Fruit fly (Drosophila melanogaster): ENCODE results near the gene CG31055.

CG31055 gene

dm6 chr3R:27688034-27688433 is at the start of gene CG31055:
Gene CG31055 (minus strand): TSS chr3R:27688134.
- no peak for TF ChIP-seq Rel (GFP tag; optimal IDR thresholded peaks at IDR 0.05)
- no peak for TF ChIP-seq Rel (tag; optimal IDR thresholded peaks at IDR 0.05)
- no peak for TF ChIP-seq Abd-B (GFP tag; optimal IDR thresholded peaks at IDR 0.05)
- TF ChIP-seq CG9705 (GFP tag; optimal IDR thresholded peaks at IDR 0.05) = no peak
- TF ChIP-seq HLH106 (tag; optimal IDR thresholded peaks at IDR 0.05) = no peak
- no peak for TF ChIP-seq OdsH (GFP tag; optimal IDR thresholded peaks at IDR 0.05)
- TF ChIP-seq usp (GFP tag; optimal IDR thresholded peaks at IDR 0.05) = no peak
- no peak for TF ChIP-seq Mio (GFP tag; optimal IDR thresholded peaks at IDR 0.05)
- no peak for TF ChIP-seq GATAd (GFP tag; optimal IDR thresholded peaks at IDR 0.05)
- TF ChIP-seq Dif (GFP tag; optimal IDR thresholded peaks at IDR 0.05; ENCODE audit: partially characterized antibody) = no peak
- TF ChIP-seq CG32264 (GFP tag; optimal IDR thresholded peaks at IDR 0.05) = no peak
- no peak for TF ChIP-seq tai (GFP tag; optimal IDR thresholded peaks at IDR 0.05)
- no peak for TF ChIP-seq sv (GFP tag; optimal IDR thresholded peaks at IDR 0.05)
- TF ChIP-seq fru (GFP tag; optimal IDR thresholded peaks at IDR 0.05) = no peak

- TF ChIP-seq usp (GFP tag; optimal IDR thresholded peaks at IDR 0.05) (no peak), sv (GFP tag; optimal IDR thresholded peaks at IDR 0.05) (no peak), CG9705 (GFP tag; optimal IDR thresholded peaks at IDR 0.05) (no peak), Mio (GFP tag; optimal IDR thresholded peaks at IDR 0.05) (no peak), h (GFP tag; optimal IDR thresholded peaks at IDR 0.05) (no peak), sage (GFP tag; optimal IDR thresholded peaks at IDR 0.05) (no peak), dmrt93B (GFP tag; optimal IDR thresholded peaks at IDR 0.05) (no peak), pan (optimal IDR thresholded peaks at IDR 0.05) (no peak), Abd-B (GFP tag; optimal IDR thresholded peaks at IDR 0.05) (no peak), N (GFP tag; optimal IDR thresholded peaks at IDR 0.05) (no peak), tai (GFP tag; optimal IDR thresholded peaks at IDR 0.05) (no peak), Myc (optimal IDR thresholded peaks at IDR 0.05) (no peak), woc (GFP tag; optimal IDR thresholded peaks at IDR 0.05) (no peak), lola (GFP tag; optimal IDR thresholded peaks at IDR 0.05) (no peak), GATAd (GFP tag; optimal IDR thresholded peaks at IDR 0.05) (no peak), Dif (GFP tag; optimal IDR thresholded peaks at IDR 0.05; ENCODE audit: partially characterized antibody) (no peak), psq (GFP tag; optimal IDR thresholded peaks at IDR 0.05) (no peak), jim (GFP tag; optimal IDR thresholded peaks at IDR 0.05) (no peak)
Observed at dm6 chr3R:27737038-27737437, 49.1 kb upstream of the CG31055 start.

- TF ChIP-seq Hr78 (GFP tag; optimal IDR thresholded peaks at IDR 0.05) (no peak), psq (GFP tag; optimal IDR thresholded peaks at IDR 0.05) (peak; percentile 23), Jra (GFP tag; optimal IDR thresholded peaks at IDR 0.05) (no peak), foxo (GFP tag; optimal IDR thresholded peaks at IDR 0.05) (peak in 1 of 2 experiments; percentile 5), rgr (GFP tag; optimal IDR thresholded peaks at IDR 0.05) (no peak), HLH106 (tag; optimal IDR thresholded peaks at IDR 0.05) (no peak), lola (GFP tag; optimal IDR thresholded peaks at IDR 0.05) (no peak), Dif (GFP tag; optimal IDR thresholded peaks at IDR 0.05; ENCODE audit: partially characterized antibody) (peak; percentile 69), OdsH (GFP tag; optimal IDR thresholded peaks at IDR 0.05) (no peak), h (GFP tag; optimal IDR thresholded peaks at IDR 0.05) (peak; percentile 14), Vsx2 (GFP tag; optimal IDR thresholded peaks at IDR 0.05; ENCODE audit: partially characterized antibody) (peak; percentile 56), fru (GFP tag; optimal IDR thresholded peaks at IDR 0.05) (no peak), sage (GFP tag; optimal IDR thresholded peaks at IDR 0.05) (no peak)
Observed at dm6 chr3R:27736367-27737005, 48.6 kb upstream of the CG31055 start, which contains the start of gene Ets98B. Gene Ets98B (plus strand): TSS chr3R:27736538.

dm6 chr3R:27706581-27707181 is 18.7 kb upstream of the CG31055 start, which contains the start of the genes CROT and CG12877:
Gene CROT (minus strand): TSS chr3R:27706751.
Gene CG12877 (plus strand): TSS chr3R:27707100.
- TF ChIP-seq Hnf4 (GFP tag; optimal IDR thresholded peaks at IDR 0.05) (no peak), fru (GFP tag; optimal IDR thresholded peaks at IDR 0.05) (peak; percentile 69), tai (GFP tag; optimal IDR thresholded peaks at IDR 0.05) (no peak), CG32264 (GFP tag; optimal IDR thresholded peaks at IDR 0.05) (no peak), Hr83 (GFP tag; optimal IDR thresholded peaks at IDR 0.05; ENCODE audit: poor library complexity, severe bottlenecking) (peak; percentile 22), jim (GFP tag; optimal IDR thresholded peaks at IDR 0.05) (peak; percentile 17), dmrt93B (GFP tag; optimal IDR thresholded peaks at IDR 0.05) (peak; percentile 77), Dfd (GFP tag; optimal IDR thresholded peaks at IDR 0.05) (no peak), psq (GFP tag; optimal IDR thresholded peaks at IDR 0.05) (peak; percentile 79), rgr (GFP tag; optimal IDR thresholded peaks at IDR 0.05) (peak; percentile 87), GATAd (GFP tag; optimal IDR thresholded peaks at IDR 0.05) (no peak), foxo (GFP tag; optimal IDR thresholded peaks at IDR 0.05) (peak in 1 of 2 experiments; percentile 87), sage (GFP tag; optimal IDR thresholded peaks at IDR 0.05) (peak; percentile 61), dl (GFP tag; optimal IDR thresholded peaks at IDR 0.05; ENCODE audit: insufficient read depth in 1 of 2, partially characterized antibody in 2 of 2) (no peak), pan (optimal IDR thresholded peaks at IDR 0.05) (no peak), h (GFP tag; optimal IDR thresholded peaks at IDR 0.05) (peak; percentile 62), Sp1 (GFP tag; optimal IDR thresholded peaks at IDR 0.05) (peak; percentile 78), Myc (optimal IDR thresholded peaks at IDR 0.05) (no peak), ey (GFP tag; optimal IDR thresholded peaks at IDR 0.05) (peak; percentile 63), br (GFP tag; optimal IDR thresholded peaks at IDR 0.05) (peak; percentile 45), OdsH (GFP tag; optimal IDR thresholded peaks at IDR 0.05) (peak; percentile 65), Abd-B (GFP tag; optimal IDR thresholded peaks at IDR 0.05) (no peak), Mio (GFP tag; optimal IDR thresholded peaks at IDR 0.05) (no peak), sv (GFP tag; optimal IDR thresholded peaks at IDR 0.05) (peak; percentile 68), HLH106 (tag; optimal IDR thresholded peaks at IDR 0.05) (peak; percentile 89), CG9705 (GFP tag; optimal IDR thresholded peaks at IDR 0.05) (peak; percentile 83), woc (GFP tag; optimal IDR thresholded peaks at IDR 0.05) (peak; percentile 39)
